Fruit fly (Drosophila melanogaster) whole organism, embryonic: ENCODE measurements around the gene CG17230.

Source experiments
- C15 ChIP-seq: fragments of 200-800 bp; sonication (Bioruptor generic); IDR thresholded peaks from 3 replicates; pipeline ENCODE4 v1.3.6; 2022; ENCODE audit warnings: missing biosample characterization, missing genetic modification characterization
- CG10654 ChIP-seq: fragments of 200-800 bp; sonication (Bioruptor generic); optimal IDR thresholded peaks from 2 replicates; lab custom pipeline; 2016; ENCODE audit warnings: missing biosample characterization, missing genetic modification characterization
- CG13123 ChIP-seq: fragments of 200-800 bp; sonication (Bioruptor generic); optimal IDR thresholded peaks from 2 replicates; lab custom pipeline; 2016; ENCODE audit warnings: missing biosample characterization, missing genetic modification characterization
- CG13296 ChIP-seq: fragments of 200-800 bp; sonication (Bioruptor generic); optimal IDR thresholded peaks from 3 replicates; lab custom pipeline; 2018; ENCODE audit warnings: missing biosample characterization, mild to moderate bottlenecking, missing genetic modification characterization
- CG14014 ChIP-seq: fragments of 200-800 bp; sonication (Bioruptor generic); IDR thresholded peaks from 2 replicates; pipeline ENCODE4 v1.3.6; 2022; ENCODE audit warnings: missing biosample characterization, missing genetic modification characterization
- CG1603 ChIP-seq: fragments of 200-800 bp; sonication (Bioruptor generic); optimal IDR thresholded peaks from 2 replicates; lab custom pipeline; 2019; ENCODE audit warnings: missing biosample characterization, mild to moderate bottlenecking, missing genetic modification characterization, moderate library complexity
- CG2889 ChIP-seq: fragments of 200-800 bp; sonication (Bioruptor generic); IDR thresholded peaks from 3 replicates; pipeline ENCODE4 v1.3.6; 2022; ENCODE audit warnings: missing biosample characterization, missing genetic modification characterization
- CG30403 ChIP-seq: fragments of 200-800 bp; sonication (Bioruptor generic); optimal IDR thresholded peaks from 3 replicates; lab custom pipeline; 2016; ENCODE audit warnings: missing biosample characterization, missing genetic modification characterization
- CG3163 ChIP-seq: fragments of 200-800 bp; sonication (Bioruptor generic); optimal IDR thresholded peaks from 3 replicates; lab custom pipeline; 2016; ENCODE audit warnings: missing biosample characterization, missing genetic modification characterization
- CG32532 ChIP-seq: fragments of 200-800 bp; sonication (Bioruptor generic); IDR thresholded peaks from 2 replicates; pipeline ENCODE4 v1.3.6; 2022; ENCODE audit warnings: missing biosample characterization, missing genetic modification characterization
- CG34376 ChIP-seq: fragments of 200-800 bp; sonication (Bioruptor generic); optimal IDR thresholded peaks from 2 replicates; lab custom pipeline; 2018; ENCODE audit warnings: missing biosample characterization, mild to moderate bottlenecking, missing genetic modification characterization
- CG34422 ChIP-seq: fragments of 200-800 bp; sonication (Bioruptor generic); IDR thresholded peaks from 3 replicates; pipeline ENCODE4 v1.3.6; 2022; ENCODE audit warnings: missing biosample characterization, missing genetic modification characterization
- CG6254 ChIP-seq: fragments of 200-800 bp; sonication (Bioruptor generic); optimal IDR thresholded peaks from 3 replicates; lab custom pipeline; 2017; ENCODE audit warnings: mild to moderate bottlenecking, missing biosample characterization, missing genetic modification reagents, missing genetic modification characterization
- CG6654 ChIP-seq: fragments of 200-800 bp; sonication (Bioruptor generic); optimal IDR thresholded peaks from 2 replicates; lab custom pipeline; 2017; ENCODE audit warnings: missing biosample characterization, mild to moderate bottlenecking, missing genetic modification characterization
- CG7556 ChIP-seq: fragments of 200-800 bp; sonication (Bioruptor generic); optimal IDR thresholded peaks from 2 replicates; lab custom pipeline; 2017; ENCODE audit warnings: missing biosample characterization, mild to moderate bottlenecking, missing genetic modification characterization
- CG7786 ChIP-seq: fragments of 200-800 bp; sonication (Bioruptor generic); optimal IDR thresholded peaks from 2 replicates; lab custom pipeline; 2016; ENCODE audit warnings: missing biosample characterization, missing genetic modification characterization
- CG7987 ChIP-seq: fragments of 200-800 bp; sonication (Bioruptor generic); optimal IDR thresholded peaks from 2 replicates; lab custom pipeline; 2018; ENCODE audit warnings: missing biosample characterization, mild to moderate bottlenecking, missing genetic modification characterization, moderate library complexity
- CG8944 ChIP-seq: fragments of 200-800 bp; sonication (Bioruptor generic); optimal IDR thresholded peaks from 3 replicates; lab custom pipeline; 2016; ENCODE audit warnings: missing biosample characterization, missing genetic modification characterization
- CG9215 ChIP-seq: fragments of 200-800 bp; sonication (Bioruptor generic); IDR thresholded peaks from 2 replicates; pipeline ENCODE4 v1.3.6; 2022; ENCODE audit warnings: missing biosample characterization, missing genetic modification characterization
- CG9817 ChIP-seq: fragments of 200-800 bp; sonication (Bioruptor generic); optimal IDR thresholded peaks from 2 replicates; lab custom pipeline; 2018; ENCODE audit warnings: missing biosample characterization, mild to moderate bottlenecking, missing genetic modification characterization, moderate library complexity
- CG9876 ChIP-seq: fragments of 200-800 bp; sonication (Bioruptor generic); optimal IDR thresholded peaks from 2 replicates; lab custom pipeline; 2016; ENCODE audit warnings: missing biosample characterization, missing genetic modification characterization
- Camta ChIP-seq: fragments of 200-800 bp; sonication (Bioruptor generic); optimal IDR thresholded peaks from 2 replicates; lab custom pipeline; 2016; ENCODE audit warnings: missing biosample characterization, missing genetic modification characterization
- D19A ChIP-seq: fragments of 200-800 bp; optimal IDR thresholded peaks from 3 replicates; lab custom pipeline; 2019; ENCODE audit warnings: missing biosample characterization, mild to moderate bottlenecking, missing genetic modification characterization, moderate library complexity
- D19B ChIP-seq: fragments of 200-800 bp; sonication (Bioruptor generic); optimal IDR thresholded peaks from 2 replicates; lab custom pipeline; 2017; ENCODE audit warnings: missing biosample characterization, mild to moderate bottlenecking, missing genetic modification characterization
- Dip3 ChIP-seq: fragments of 200-800 bp; sonication (Bioruptor generic); optimal IDR thresholded peaks from 3 replicates; lab custom pipeline; 2016; ENCODE audit warnings: missing biosample characterization, missing genetic modification characterization
- Doc2 ChIP-seq: fragments of 200-800 bp; sonication (Bioruptor generic); IDR thresholded peaks from 2 replicates; pipeline ENCODE4 v1.3.6; 2022; ENCODE audit warnings: missing biosample characterization, missing genetic modification characterization
- Doc3 ChIP-seq: fragments of 200-800 bp; sonication (Bioruptor generic); IDR thresholded peaks from 3 replicates; pipeline ENCODE4 v1.3.6; 2022; ENCODE audit warnings: missing biosample characterization, missing genetic modification characterization; ENCODE audit not compliant: partially characterized antibody
- HLH3B ChIP-seq: fragments of 200-800 bp; sonication (Bioruptor generic); IDR thresholded peaks from 2 replicates; pipeline ENCODE4 v1.3.6; 2022; ENCODE audit warnings: missing biosample characterization, missing genetic modification characterization
- HLHmδ ChIP-seq: fragments of 200-800 bp; sonication (Bioruptor generic); optimal IDR thresholded peaks from 2 replicates; lab custom pipeline; 2018; ENCODE audit warnings: missing biosample characterization, mild to moderate bottlenecking, missing genetic modification characterization, moderate library complexity
- HmgD ChIP-seq: fragments of 200-800 bp; sonication (Bioruptor generic); optimal IDR thresholded peaks from 3 replicates; lab custom pipeline; 2016; ENCODE audit warnings: missing biosample characterization, missing genetic modification characterization
- Lpt ChIP-seq: fragments of >200 bp; optimal IDR thresholded peaks from 2 replicates; lab custom pipeline; 2018; ENCODE audit warnings: missing biosample characterization, missing genetic modification characterization
- MESR4 ChIP-seq: fragments of 200-800 bp; sonication (Bioruptor generic); optimal IDR thresholded peaks from 2 replicates; lab custom pipeline; 2018; ENCODE audit warnings: missing biosample characterization, mild to moderate bottlenecking, missing genetic modification characterization, moderate library complexity
- Neu2 ChIP-seq: fragments of 200-800 bp; sonication (Bioruptor generic); optimal IDR thresholded peaks from 3 replicates; lab custom pipeline; 2016; ENCODE audit warnings: missing biosample characterization, missing genetic modification characterization, borderline replicate concordance
- PHDP ChIP-seq: fragments of 200-800 bp; sonication (Bioruptor generic); optimal IDR thresholded peaks from 3 replicates; lab custom pipeline; 2018; ENCODE audit warnings: missing biosample characterization, mild to moderate bottlenecking, missing genetic modification characterization, moderate library complexity
- Poxn ChIP-seq: fragments of 200-800 bp; sonication (Bioruptor generic); IDR thresholded peaks from 2 replicates; pipeline ENCODE4 v1.3.6; 2022; ENCODE audit warnings: missing biosample characterization, missing genetic modification characterization
- Sry-β ChIP-seq: fragments of 200-800 bp; sonication (Bioruptor generic); optimal IDR thresholded peaks from 2 replicates; lab custom pipeline; 2018; ENCODE audit warnings: missing biosample characterization, mild to moderate bottlenecking, missing genetic modification characterization, moderate library complexity
- crp ChIP-seq, 2 experiments: fragments of 200-800 bp; sonication (Bioruptor generic); optimal IDR thresholded peaks; 2 replicates in 1 of 2; 3 replicates in 1 of 2; lab custom pipeline; 2017; ENCODE audit warnings: missing biosample characterization in 2 of 2, missing genetic modification characterization in 2 of 2, mild to moderate bottlenecking in 1 of 2, moderate library complexity in 1 of 2
- emc ChIP-seq: fragments of 200-800 bp; sonication (Bioruptor generic); optimal IDR thresholded peaks from 2 replicates; lab custom pipeline; 2016; ENCODE audit warnings: missing biosample characterization, missing genetic modification characterization
- gt ChIP-seq: fragments of 200-800 bp; sonication (Bioruptor generic); IDR thresholded peaks from 2 replicates; pipeline ENCODE4 v1.3.6; 2022; ENCODE audit warnings: missing biosample characterization, missing genetic modification characterization
- h ChIP-seq: fragments of >200 bp; optimal IDR thresholded peaks from 2 replicates; lab custom pipeline; 2017
- maf-S ChIP-seq: fragments of 200-800 bp; sonication (Bioruptor generic); optimal IDR thresholded peaks from 2 replicates; lab custom pipeline; 2016; ENCODE audit warnings: missing biosample characterization, missing genetic modification characterization
- odd ChIP-seq: fragments of 200-800 bp; sonication (Bioruptor generic); optimal IDR thresholded peaks from 2 replicates; lab custom pipeline; 2017; ENCODE audit warnings: missing biosample characterization, mild to moderate bottlenecking, missing genetic modification characterization
- peb ChIP-seq: fragments of 200-800 bp; sonication (Bioruptor generic); IDR thresholded peaks from 2 replicates; pipeline ENCODE4 v1.3.6; 2022; ENCODE audit warnings: missing biosample characterization, missing genetic modification characterization
- pros ChIP-seq: fragments of 200-800 bp; sonication (Bioruptor generic); optimal IDR thresholded peaks from 3 replicates; lab custom pipeline; 2019; ENCODE audit warnings: missing biosample characterization, mild to moderate bottlenecking, missing genetic modification characterization, moderate library complexity
- rib ChIP-seq: fragments of 200-800 bp; sonication (Bioruptor generic); IDR thresholded peaks from 2 replicates; pipeline ENCODE4 v1.3.6; 2022; ENCODE audit warnings: missing biosample characterization, missing genetic modification characterization
- row ChIP-seq: fragments of 200-800 bp; sonication (Bioruptor generic); IDR thresholded peaks from 3 replicates; pipeline ENCODE4 v1.3.6; 2022; ENCODE audit warnings: missing biosample characterization, missing genetic modification characterization
- tll ChIP-seq, 2 experiments: fragments of 200-800 bp in 1 of 2; fragments of >200 bp in 1 of 2; sonication (Bioruptor generic) in 1 of 2; optimal IDR thresholded peaks; 2 replicates each; lab custom pipeline; 2017 to 2019; ENCODE audit warnings: missing biosample characterization in 2 of 2, missing genetic modification characterization in 2 of 2, mild to moderate bottlenecking in 1 of 2, moderate library complexity in 1 of 2
- wek ChIP-seq: fragments of 200-800 bp; sonication (Bioruptor generic); optimal IDR thresholded peaks from 3 replicates; lab custom pipeline; 2018; ENCODE audit warnings: missing biosample characterization, mild to moderate bottlenecking, missing genetic modification characterization, moderate library complexity
- wor ChIP-seq: fragments of 200-800 bp; sonication (Bioruptor generic); IDR thresholded peaks from 2 replicates; pipeline ENCODE4 v1.3.6; 2022; ENCODE audit warnings: missing biosample characterization, missing genetic modification characterization
- zfh1 ChIP-seq: fragments of 200-800 bp; sonication (Bioruptor generic); IDR thresholded peaks from 3 replicates; pipeline ENCODE4 v1.3.6; 2022; ENCODE audit warnings: missing biosample characterization, missing genetic modification characterization

CG17230 gene

dm6 chr3R:11454210-11454904 is 16.8 kb downstream of the CG17230 start (continued):
- TF ChIP-seq Doc2 (GFP tag; lab: Robert Waterston, UW) (no peak), HmgD (GFP tag; lab: Kevin White, UChicago) (no peak), Poxn (peak; percentile 30; the same call in 1 of the 2 replicates), CG30403 (GFP tag; lab: Kevin White, UChicago) (peak; percentile 76), CG9876 (GFP tag; lab: Kevin White, UChicago) (no peak), wor (GFP tag; lab: Robert Waterston, UW) (no peak), CG13123 (GFP tag; lab: Kevin White, UChicago) (no peak), CG7987 (GFP tag; lab: Kevin White, UChicago) (no peak), CG14014 (GFP tag; lab: Robert Waterston, UW) (peak; percentile 57; the same call in 1 of the 2 replicates), Dip3 (GFP tag; lab: Kevin White, UChicago) (peak; percentile 72), CG34376 (GFP tag; lab: Kevin White, UChicago) (no peak), CG1603 (tag; lab: Kevin White, UChicago) (no peak), h (no peak), PHDP (tag; lab: Kevin White, UChicago) (peak; percentile 63), gt (GFP tag; lab: Robert Waterston, UW) (no peak), Neu2 (GFP tag; lab: Kevin White, UChicago) (no peak), CG10654 (no peak), crp (GFP tag; optimal IDR thresholded peaks at IDR 0.05; lab: Kevin White, UChicago) (peak in 1 of 2 experiments; percentile 4), tll (GFP tag; optimal IDR thresholded peaks at IDR 0.05; lab: Kevin White, UChicago) (no peak), CG13296 (GFP tag; lab: Kevin White, UChicago) (peak; percentile 39), pros (GFP tag; lab: Kevin White, UChicago) (no peak), D19B (GFP tag; lab: Kevin White, UChicago) (peak; percentile 79), zfh1 (GFP tag; lab: Robert Waterston, UW) (no peak), HLHmδ (GFP tag; lab: Kevin White, UChicago) (no peak), odd (no peak), Doc3 (GFP tag; lab: Robert Waterston, UW) (no peak), maf-S (GFP tag; lab: Kevin White, UChicago) (no peak), Sry-β (GFP tag; lab: Kevin White, UChicago) (no peak), D19A (tag; lab: Kevin White, UChicago) (peak; percentile 15), MESR4 (GFP tag; lab: Kevin White, UChicago) (no peak), CG9817 (tag; lab: Kevin White, UChicago) (peak; percentile 79), CG9215 (GFP tag; lab: Robert Waterston, UW) (peak; percentile 76), row (GFP tag; lab: Robert Waterston, UW) (peak; percentile 72), CG32532 (peak; percentile 76), rib (GFP tag; lab: Robert Waterston, UW) (no peak; the same call in 1 of the 2 replicates), CG8944 (GFP tag; lab: Kevin White, UChicago) (peak; percentile 2), Camta (peak; percentile 33), CG3163 (GFP tag; lab: Kevin White, UChicago) (peak; percentile 0), HLH3B (GFP tag; lab: Robert Waterston, UW) (peak; percentile 30; the same call in 1 of the 2 replicates), Lpt (GFP tag; lab: Kevin White, UChicago) (no peak), CG2889 (GFP tag; lab: Robert Waterston, UW) (no peak), CG6254 (GFP tag; lab: Kevin White, UChicago) (no peak), CG6654 (GFP tag; lab: Kevin White, UChicago) (no peak), peb (GFP tag; lab: Robert Waterston, UW) (no peak), CG7786 (GFP tag; lab: Kevin White, UChicago) (peak; percentile 49), CG34422 (GFP tag; lab: Robert Waterston, UW) (no peak; the same call in 2 of the 3 replicates), emc (GFP tag; lab: Kevin White, UChicago) (no peak), C15 (GFP tag; lab: Robert Waterston, UW) (0 out of 3 replicates have a peak, but pooled peaks have one; percentile 31), wek (GFP tag; lab: Kevin White, UChicago) (no peak), CG7556 (peak; percentile 60)
